Fruit fly (Drosophila melanogaster) whole organism, embryonic: ENCODE data around the gene Cpr5C.

Experiments
- CG1024 ChIP-seq: fragments of 200-800 bp; sonication (Bioruptor generic); IDR thresholded peaks from 2 replicates; pipeline ENCODE4 v1.3.6; 2022; ENCODE audit warnings: missing biosample characterization, missing genetic modification characterization
- CG12104 ChIP-seq: fragments of 200-800 bp; sonication (Bioruptor generic); optimal IDR thresholded peaks from 3 replicates; lab custom pipeline; 2016; ENCODE audit warnings: missing biosample characterization, missing genetic modification characterization
- CG12391 ChIP-seq: fragments of 200-800 bp; sonication (Bioruptor generic); optimal IDR thresholded peaks from 3 replicates; lab custom pipeline; 2018; ENCODE audit warnings: missing biosample characterization, mild to moderate bottlenecking, missing genetic modification characterization, moderate library complexity
- CG15269 ChIP-seq: fragments of 200-800 bp; sonication (Bioruptor generic); optimal IDR thresholded peaks from 2 replicates; lab custom pipeline; 2018; ENCODE audit warnings: missing biosample characterization, mild to moderate bottlenecking, missing genetic modification characterization, moderate library complexity
- CG15514 ChIP-seq: fragments of 200-800 bp; sonication (Bioruptor generic); optimal IDR thresholded peaks from 3 replicates; lab custom pipeline; 2017; ENCODE audit warnings: missing biosample characterization, missing genetic modification characterization, mild to moderate bottlenecking, moderate library complexity, missing genetic modification reagents
- CG1603 ChIP-seq: fragments of 200-800 bp; sonication (Bioruptor generic); optimal IDR thresholded peaks from 2 replicates; lab custom pipeline; 2019; ENCODE audit warnings: missing biosample characterization, mild to moderate bottlenecking, missing genetic modification characterization, moderate library complexity
- CG17568 ChIP-seq: fragments of 200-800 bp; sonication (Bioruptor generic); optimal IDR thresholded peaks from 2 replicates; lab custom pipeline; 2018; ENCODE audit warnings: missing biosample characterization, mild to moderate bottlenecking, missing genetic modification characterization, moderate library complexity
- CG1792 ChIP-seq: fragments of 200-800 bp; sonication (Bioruptor generic); optimal IDR thresholded peaks from 2 replicates; lab custom pipeline; 2016; ENCODE audit warnings: missing biosample characterization, missing genetic modification characterization
- CG18262 ChIP-seq: fragments of 200-800 bp; optimal IDR thresholded peaks from 3 replicates; lab custom pipeline; 2019; ENCODE audit warnings: missing biosample characterization, mild to moderate bottlenecking, missing genetic modification characterization, moderate library complexity
- CG2889 ChIP-seq: fragments of 200-800 bp; sonication (Bioruptor generic); IDR thresholded peaks from 3 replicates; pipeline ENCODE4 v1.3.6; 2022; ENCODE audit warnings: missing biosample characterization, missing genetic modification characterization
- CG30431 ChIP-seq: fragments of 200-800 bp; sonication (Bioruptor generic); optimal IDR thresholded peaks from 2 replicates; lab custom pipeline; 2017; ENCODE audit warnings: missing biosample characterization, missing genetic modification characterization
- CG3838 ChIP-seq: fragments of 200-800 bp; sonication (Bioruptor generic); optimal IDR thresholded peaks from 3 replicates; lab custom pipeline; 2016; ENCODE audit warnings: missing biosample characterization, missing genetic modification characterization
- CG8478 ChIP-seq: fragments of >200 bp; optimal IDR thresholded peaks from 2 replicates; lab custom pipeline; 2018
- CG9797 ChIP-seq: fragments of 200-800 bp; sonication (Bioruptor generic); optimal IDR thresholded peaks from 3 replicates; lab custom pipeline; 2018; ENCODE audit warnings: missing biosample characterization, mild to moderate bottlenecking, missing genetic modification characterization
- CTCF ChIP-seq: fragments of 200-800 bp; sonication (Bioruptor generic); optimal IDR thresholded peaks from 2 replicates; lab custom pipeline; 2017; ENCODE audit warnings: missing biosample characterization, mild to moderate bottlenecking, missing genetic modification characterization, moderate library complexity
- Dad ChIP-seq: fragments of 200-800 bp; sonication (Bioruptor generic); optimal IDR thresholded peaks from 3 replicates; lab custom pipeline; 2016; ENCODE audit warnings: missing biosample characterization, missing genetic modification characterization
- Dek ChIP-seq: fragments of 200-800 bp; sonication (Bioruptor generic); optimal IDR thresholded peaks from 3 replicates; lab custom pipeline; 2019; ENCODE audit warnings: missing biosample characterization, mild to moderate bottlenecking, missing genetic modification characterization, moderate library complexity
- Dll ChIP-seq: fragments of 200-800 bp; sonication (Bioruptor generic); IDR thresholded peaks from 4 replicates; pipeline ENCODE4 v1.3.6; 2022; ENCODE audit warnings: missing biosample characterization, missing genetic modification characterization; ENCODE audit not compliant: partially characterized antibody
- Doc2 ChIP-seq: fragments of 200-800 bp; sonication (Bioruptor generic); IDR thresholded peaks from 2 replicates; pipeline ENCODE4 v1.3.6; 2022; ENCODE audit warnings: missing biosample characterization, missing genetic modification characterization
- Ets97D ChIP-seq: fragments of 200-800 bp; sonication (Bioruptor generic); optimal IDR thresholded peaks from 3 replicates; lab custom pipeline; 2016; ENCODE audit warnings: missing biosample characterization, missing genetic modification characterization
- Gug ChIP-seq: fragments of 200-800 bp; sonication (Bioruptor generic); IDR thresholded peaks from 4 replicates; pipeline ENCODE4 v1.3.6; 2022; ENCODE audit warnings: missing biosample characterization, missing genetic modification characterization
- H2.0 ChIP-seq: fragments of 200-800 bp; sonication (Bioruptor generic); IDR thresholded peaks from 2 replicates; pipeline ENCODE4 v1.3.6; 2022; ENCODE audit warnings: missing biosample characterization, missing genetic modification characterization
- Kr ChIP-seq: fragments of 200-800 bp; sonication (Bioruptor generic); optimal IDR thresholded peaks from 2 replicates; lab custom pipeline; 2017; ENCODE audit warnings: missing biosample characterization, mild to moderate bottlenecking, missing genetic modification characterization
- Lim3 ChIP-seq: fragments of 200-800 bp; sonication (Bioruptor generic); IDR thresholded peaks from 2 replicates; pipeline ENCODE4 v1.3.6; 2022; ENCODE audit warnings: missing biosample characterization, missing genetic modification characterization
- Med ChIP-seq: fragments of 200-800 bp; sonication (Bioruptor generic); peaks from one replicate; lab custom pipeline; 2016; ENCODE audit warnings: missing biosample characterization, missing genetic modification characterization, mild to moderate bottlenecking, inconsistent platforms, moderate library complexity
- Nf-YB ChIP-seq: fragments of 200-800 bp; sonication (Bioruptor generic); optimal IDR thresholded peaks from 3 replicates; lab custom pipeline; 2019; ENCODE audit warnings: missing biosample characterization, mild to moderate bottlenecking, missing genetic modification characterization, moderate library complexity
- Ravus ChIP-seq: fragments of 200-800 bp; sonication (Bioruptor generic); IDR thresholded peaks from 2 replicates; pipeline ENCODE4 v1.3.6; 2022; ENCODE audit warnings: missing biosample characterization, missing genetic modification characterization
- Rx ChIP-seq: fragments of 200-800 bp; sonication (Bioruptor generic); IDR thresholded peaks from 2 replicates; pipeline ENCODE4 v1.3.6; 2022; ENCODE audit warnings: missing biosample characterization, missing genetic modification characterization
- Sox102F ChIP-seq: fragments of 200-800 bp; sonication (Bioruptor generic); optimal IDR thresholded peaks from 2 replicates; lab custom pipeline; 2018; ENCODE audit warnings: missing biosample characterization, mild to moderate bottlenecking, missing genetic modification characterization, moderate library complexity
- Ssrp ChIP-seq: fragments of 200-800 bp; sonication (Bioruptor generic); optimal IDR thresholded peaks from 2 replicates; lab custom pipeline; 2018; ENCODE audit warnings: missing biosample characterization, mild to moderate bottlenecking, missing genetic modification characterization, moderate library complexity
- Xrp1 ChIP-seq: fragments of 200-800 bp; sonication (Bioruptor generic); IDR thresholded peaks from 2 replicates; pipeline ENCODE4 v1.3.6; 2022; ENCODE audit warnings: missing biosample characterization, missing genetic modification characterization
- YL-1 ChIP-seq: fragments of 200-800 bp; sonication (Bioruptor generic); optimal IDR thresholded peaks from 3 replicates; lab custom pipeline; 2017; ENCODE audit warnings: missing biosample characterization, mild to moderate bottlenecking, missing genetic modification characterization
- al ChIP-seq: fragments of 200-800 bp; sonication (Bioruptor generic); IDR thresholded peaks from 2 replicates; pipeline ENCODE4 v1.3.6; 2022; ENCODE audit warnings: missing biosample characterization, missing genetic modification characterization
- ap ChIP-seq: fragments of 200-800 bp; sonication (Bioruptor generic); IDR thresholded peaks from 2 replicates; pipeline ENCODE4 v1.3.6; 2022; ENCODE audit warnings: missing biosample characterization, missing genetic modification characterization
- bsh ChIP-seq, 2 experiments: fragments of 200-800 bp; sonication (Bioruptor generic); optimal IDR thresholded peaks; 2 replicates each; lab custom pipeline; 2017 to 2018; ENCODE audit warnings: mild to moderate bottlenecking in 2 of 2, missing biosample characterization in 2 of 2, missing genetic modification characterization in 2 of 2, moderate library complexity in 1 of 2
- chinmo ChIP-seq: fragments of 200-800 bp; sonication (Bioruptor generic); IDR thresholded peaks from 4 replicates; pipeline ENCODE4 v1.3.6; 2022; ENCODE audit warnings: missing biosample characterization, missing genetic modification characterization; ENCODE audit not compliant: partially characterized antibody
- dmrt11E ChIP-seq: fragments of 200-800 bp; sonication (Bioruptor generic); optimal IDR thresholded peaks from 3 replicates; lab custom pipeline; 2018; ENCODE audit warnings: missing biosample characterization, mild to moderate bottlenecking, missing genetic modification characterization, moderate library complexity
- gcm ChIP-seq: fragments of 200-800 bp; sonication (Bioruptor generic); optimal IDR thresholded peaks from 2 replicates; lab custom pipeline; 2019; ENCODE audit warnings: missing biosample characterization, mild to moderate bottlenecking, missing genetic modification characterization, moderate library complexity
- gsb-n ChIP-seq: fragments of 200-800 bp; sonication (Bioruptor generic); optimal IDR thresholded peaks from 3 replicates; lab custom pipeline; 2018; ENCODE audit warnings: missing biosample characterization, mild to moderate bottlenecking, missing genetic modification characterization
- mld ChIP-seq: fragments of 200-800 bp; sonication (Bioruptor generic); IDR thresholded peaks from 3 replicates; pipeline ENCODE4 v1.3.6; 2022; ENCODE audit warnings: missing biosample characterization, missing genetic modification characterization; ENCODE audit not compliant: partially characterized antibody
- oc ChIP-seq: fragments of 200-800 bp; sonication (Bioruptor generic); optimal IDR thresholded peaks from 2 replicates; lab custom pipeline; 2018; ENCODE audit warnings: missing biosample characterization, mild to moderate bottlenecking, missing genetic modification characterization, moderate library complexity
- repo ChIP-seq: fragments of 200-800 bp; sonication (Bioruptor generic); optimal IDR thresholded peaks from 2 replicates; lab custom pipeline; 2016; ENCODE audit warnings: missing biosample characterization, missing genetic modification characterization
- sug ChIP-seq: fragments of 200-800 bp; optimal IDR thresholded peaks from 2 replicates; lab custom pipeline; 2019; ENCODE audit warnings: missing biosample characterization, mild to moderate bottlenecking, missing genetic modification characterization, moderate library complexity
- tx ChIP-seq: fragments of 200-800 bp; sonication (Bioruptor generic); optimal IDR thresholded peaks from 2 replicates; lab custom pipeline; 2016; ENCODE audit warnings: missing biosample characterization, missing genetic modification characterization
- usp ChIP-seq: fragments of >200 bp; optimal IDR thresholded peaks from 2 replicates; lab custom pipeline; 2017; ENCODE audit warnings: missing biosample characterization, missing genetic modification characterization
- wdn ChIP-seq: fragments of 200-800 bp; sonication (Bioruptor generic); IDR thresholded peaks from 2 replicates; pipeline ENCODE4 v1.3.6; 2022; ENCODE audit warnings: missing biosample characterization, missing genetic modification characterization
- zf30C ChIP-seq: fragments of 200-800 bp; sonication (Bioruptor generic); optimal IDR thresholded peaks from 3 replicates; lab custom pipeline; 2018; ENCODE audit warnings: missing biosample characterization, mild to moderate bottlenecking, missing genetic modification characterization
- zfh1 ChIP-seq: fragments of 200-800 bp; sonication (Bioruptor generic); IDR thresholded peaks from 3 replicates; pipeline ENCODE4 v1.3.6; 2022; ENCODE audit warnings: missing biosample characterization, missing genetic modification characterization
- zfh2 ChIP-seq: fragments of 200-800 bp; sonication (Bioruptor generic); optimal IDR thresholded peaks from 2 replicates; lab custom pipeline; 2016; ENCODE audit warnings: missing biosample characterization, missing genetic modification characterization

Gene Cpr5C

DNA sequence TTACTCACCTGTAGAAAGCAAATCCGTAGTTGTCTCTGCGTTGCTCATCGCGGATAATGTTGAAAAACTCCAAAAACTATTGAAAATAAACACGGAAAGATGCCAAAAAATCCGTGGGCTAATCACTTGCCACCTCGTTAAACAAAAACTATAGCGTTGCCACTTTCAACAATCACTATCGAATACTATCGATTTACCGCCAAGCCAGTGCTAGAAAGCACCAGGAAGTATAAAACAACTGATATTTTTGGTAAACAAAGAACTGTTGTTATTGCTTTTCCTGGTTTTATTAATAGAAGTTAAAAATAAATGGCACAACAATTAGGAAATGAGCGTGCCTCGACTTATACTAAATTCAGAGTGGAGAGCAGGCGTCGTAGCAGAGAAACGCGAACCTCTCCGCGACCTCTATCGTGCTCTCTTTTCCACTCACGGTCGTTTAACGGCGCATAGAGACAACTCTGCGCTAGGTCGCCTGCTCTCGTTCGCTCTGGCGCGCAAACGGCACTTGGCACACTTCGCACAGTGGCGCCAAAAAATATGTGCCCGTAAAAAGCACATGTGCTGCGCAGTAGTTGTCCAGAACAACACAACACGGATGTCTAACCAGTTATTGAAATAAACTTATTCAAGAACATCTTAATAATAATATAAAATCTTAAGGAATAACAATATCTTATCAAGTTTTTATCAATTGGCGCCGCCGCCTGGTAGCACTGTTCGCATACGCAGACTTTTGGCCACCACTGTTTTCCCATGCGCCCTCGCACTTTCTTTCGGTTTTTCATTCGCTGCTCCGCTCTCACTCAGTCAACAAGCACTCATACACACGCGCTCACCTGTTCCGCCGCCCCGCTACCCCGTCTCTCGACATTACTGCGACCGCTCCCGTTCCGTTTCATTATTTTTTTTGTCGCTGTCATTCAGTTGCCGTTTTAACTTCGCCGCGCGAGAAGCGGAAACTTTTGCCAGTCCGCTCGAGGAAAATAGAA is 49.3 kb upstream of the Cpr5C start, which contains the start of the genes lin-52 and CG15771 (continued):
- TF ChIP-seq dmrt11E (tag; lab: Kevin White, UChicago) (peak; percentile 86), CG18262 (tag; lab: Kevin White, UChicago) (peak; percentile 94), CG15269 (tag; lab: Kevin White, UChicago) (peak; percentile 99), bsh (GFP tag; optimal IDR thresholded peaks at IDR 0.05; lab: Kevin White, UChicago) (peak; percentile 95), ap (GFP tag; lab: Robert Waterston, UW) (peak; percentile 90), H2.0 (GFP tag; lab: Robert Waterston, UW) (peak; percentile 87), CG15514 (GFP tag; lab: Kevin White, UChicago) (peak; percentile 89), CG1792 (GFP tag; lab: Kevin White, UChicago) (peak; percentile 37), al (GFP tag; lab: Robert Waterston, UW) (peak; percentile 94), Dll (peak; percentile 57; the same call in 2 of the 4 replicates), CG1024 (GFP tag; lab: Robert Waterston, UW) (peak; percentile 78), Kr (GFP tag; lab: Kevin White, UChicago) (peak; percentile 50), Rx (GFP tag; lab: Robert Waterston, UW) (peak; percentile 90), Ssrp (tag; lab: Kevin White, UChicago) (peak; percentile 91), CG2889 (peak; percentile 86), zf30C (GFP tag; lab: Kevin White, UChicago) (no peak), sug (tag; lab: Kevin White, UChicago) (peak; percentile 96), CG12391 (tag; lab: Kevin White, UChicago) (peak; percentile 96), Doc2 (GFP tag; lab: Robert Waterston, UW) (peak; percentile 85), Gug (GFP tag; lab: Robert Waterston, UW) (peak; percentile 95), usp (no peak), chinmo (GFP tag; lab: Robert Waterston, UW) (peak; percentile 88; the same call in 2 of the 4 replicates), Sox102F (GFP tag; lab: Kevin White, UChicago) (peak; percentile 89), CG17568 (GFP tag; lab: Kevin White, UChicago) (peak; percentile 86), Xrp1 (GFP tag; lab: Robert Waterston, UW) (peak; percentile 97), tx (GFP tag; lab: Kevin White, UChicago) (peak; percentile 35), oc (tag; lab: Kevin White, UChicago) (peak; percentile 90), Ets97D (GFP tag; lab: Kevin White, UChicago) (peak; percentile 65), gsb-n (tag; lab: Kevin White, UChicago) (peak; percentile 91), CG1603 (peak; percentile 85), YL-1 (peak; percentile 97), Dad (GFP tag; lab: Kevin White, UChicago) (peak; percentile 46), CG3838 (GFP tag; lab: Kevin White, UChicago) (peak; percentile 70), Nf-YB (GFP tag; lab: Kevin White, UChicago) (peak; percentile 83), CG8478 (lab: Kevin White, UChicago) (peak; percentile 6), Ravus (GFP tag; lab: Robert Waterston, UW) (peak; percentile 62), wdn (GFP tag; lab: Robert Waterston, UW) (peak; percentile 90), Med (peak; percentile 91), CG9797 (GFP tag; lab: Kevin White, UChicago) (peak; percentile 45), zfh2 (GFP tag; lab: Kevin White, UChicago) (peak; percentile 44), CG12104 (GFP tag; lab: Kevin White, UChicago) (peak; percentile 92), Lim3 (GFP tag; lab: Robert Waterston, UW) (peak; percentile 68; the same call in 1 of the 2 replicates), gcm (GFP tag; lab: Kevin White, UChicago) (peak; percentile 95), CTCF (GFP tag; lab: Kevin White, UChicago) (peak; percentile 69), CG30431 (GFP tag; lab: Kevin White, UChicago) (peak; percentile 90), mld (GFP tag; lab: Robert Waterston, UW) (no peak), repo (GFP tag; lab: Kevin White, UChicago) (no peak), Dek (tag; lab: Kevin White, UChicago) (peak; percentile 91), zfh1 (GFP tag; lab: Robert Waterston, UW) (peak; percentile 94)
